Worm (Caenorhabditis elegans) whole organism, mixed stage, embryonic: ENCODE measurements around the gene Y75B12A.2.

Experiments used
- nhr-28 ChIP-seq: fragments of 150-350 bp; optimal IDR thresholded peaks from 2 replicates; lab custom pipeline; 2014; ENCODE audit warnings: missing biosample characterization, missing genetic modification characterization
- nhr-76 ChIP-seq: sonication (generic microtip); optimal IDR thresholded peaks from 2 replicates; lab custom pipeline; 2017; ENCODE audit warnings: missing biosample characterization, missing genetic modification characterization
- unc-39 ChIP-seq: fragments of 150-350 bp; optimal IDR thresholded peaks from 2 replicates; lab custom pipeline; 2014; ENCODE audit warnings: missing biosample characterization, missing genetic modification characterization

- TF ChIP-seq unc-39 (tag; lab: Kevin White, UChicago) = no peak
- TF ChIP-seq nhr-76 (tag; lab: Kevin White, UChicago) = no peak
- no peak for TF ChIP-seq nhr-28 (tag; lab: Kevin White, UChicago)
Observed at ce11 chrV:15068378-15068777, 41.0 kb upstream of the Y75B12A.2 start, which contains the start of gene dnj-3.
